Worm (Caenorhabditis elegans) whole organism, L3 larva: ENCODE results near the gene F08D12.12.

Experiments used
- aly-2 ChIP-seq: fragments of 150-350 bp; optimal IDR thresholded peaks from 2 replicates; lab custom pipeline; 2014; ENCODE audit warnings: missing biosample characterization, missing genetic modification characterization
- ama-1 ChIP-seq: fragments of 150-350 bp; optimal IDR thresholded peaks from 2 replicates; lab custom pipeline; 2018
- ceh-16 ChIP-seq: sonication (generic microtip); optimal IDR thresholded peaks from 2 replicates; lab custom pipeline; 2017; ENCODE audit warnings: missing biosample characterization, missing genetic modification characterization
- ceh-28 ChIP-seq: fragments of 150-350 bp; optimal IDR thresholded peaks from 2 replicates; lab custom pipeline; 2014; ENCODE audit warnings: missing biosample characterization, missing genetic modification reagents, missing genetic modification characterization
- ceh-82 ChIP-seq: fragments of 150-350 bp; optimal IDR thresholded peaks from 2 replicates; lab custom pipeline; 2014; ENCODE audit warnings: missing biosample characterization, missing genetic modification characterization
- ceh-9 ChIP-seq: sonication (generic microtip); optimal IDR thresholded peaks from 2 replicates; lab custom pipeline; 2018; ENCODE audit warnings: missing biosample characterization, missing genetic modification characterization
- daf-12 ChIP-seq: fragments of 150-350 bp; optimal IDR thresholded peaks from 2 replicates; lab custom pipeline; 2014; ENCODE audit warnings: missing biosample characterization, missing genetic modification reagents, missing genetic modification characterization
- egl-27 ChIP-seq: sonication (generic microtip); optimal IDR thresholded peaks from 4 replicates; lab custom pipeline; 2017; ENCODE audit warnings: missing biosample characterization, missing genetic modification reagents, missing genetic modification characterization
- egl-5 ChIP-seq: fragments of 150-350 bp; optimal IDR thresholded peaks from 2 replicates; lab custom pipeline; 2017; ENCODE audit warnings: missing biosample characterization, missing genetic modification reagents, missing genetic modification characterization, inconsistent platforms
- elt-2 ChIP-seq: sonication (generic microtip); optimal IDR thresholded peaks from 2 replicates; lab custom pipeline; 2016; ENCODE audit warnings: missing genetic modification reagents, mild to moderate bottlenecking, missing genetic modification characterization, missing compliant biosample characterization
- eor-1 ChIP-seq, 2 experiments: fragments of 150-350 bp; optimal IDR thresholded peaks; 2 replicates each; lab custom pipeline; 2014 to 2018; ENCODE audit warnings: missing biosample characterization in 2 of 2, missing genetic modification characterization in 2 of 2
- fkh-10 ChIP-seq: sonication (generic microtip); optimal IDR thresholded peaks from 2 replicates; lab custom pipeline; 2017; ENCODE audit warnings: missing biosample characterization, missing genetic modification reagents, missing genetic modification characterization
- fos-1 ChIP-seq: fragments of 150-350 bp; optimal IDR thresholded peaks from 2 replicates; lab custom pipeline; 2014; ENCODE audit warnings: missing biosample characterization, missing genetic modification characterization
- jun-1 ChIP-seq: fragments of 150-350 bp; optimal IDR thresholded peaks from 2 replicates; lab custom pipeline; 2014; ENCODE audit warnings: missing biosample characterization, missing genetic modification reagents, missing genetic modification characterization
- lin-15B ChIP-seq: fragments of 150-350 bp; optimal IDR thresholded peaks from 2 replicates; lab custom pipeline; 2014; ENCODE audit warnings: missing biosample characterization, missing genetic modification characterization
- lsy-12 ChIP-seq: sonication (generic microtip); optimal IDR thresholded peaks from 2 replicates; lab custom pipeline; 2016; ENCODE audit warnings: mild to moderate bottlenecking, missing genetic modification characterization, missing compliant biosample characterization
- nfya-1 ChIP-seq: sonication (generic microtip); optimal IDR thresholded peaks from 2 replicates; lab custom pipeline; 2017; ENCODE audit warnings: missing genetic modification characterization, mild to moderate bottlenecking, missing compliant biosample characterization, antibody characterized with exemption, moderate library complexity; ENCODE audit not compliant: insufficient read depth
- nhr-11 ChIP-seq: fragments of 150-350 bp; optimal IDR thresholded peaks from 2 replicates; lab custom pipeline; 2014; ENCODE audit warnings: missing biosample characterization, missing genetic modification characterization
- nhr-12 ChIP-seq: fragments of 150-350 bp; optimal IDR thresholded peaks from 2 replicates; lab custom pipeline; 2014; ENCODE audit warnings: missing biosample characterization, missing genetic modification characterization
- nhr-23 ChIP-seq: fragments of 150-350 bp; optimal IDR thresholded peaks from 2 replicates; lab custom pipeline; 2014; ENCODE audit warnings: missing biosample characterization, missing genetic modification reagents, missing genetic modification characterization
- nhr-237 ChIP-seq: fragments of 150-350 bp; optimal IDR thresholded peaks from 2 replicates; lab custom pipeline; 2014; ENCODE audit warnings: missing biosample characterization, missing genetic modification characterization
- nhr-25 ChIP-seq: sonication (generic microtip); optimal IDR thresholded peaks from 2 replicates; lab custom pipeline; 2017; ENCODE audit warnings: missing biosample characterization, missing genetic modification characterization
- nhr-28 ChIP-seq: fragments of 150-350 bp; optimal IDR thresholded peaks from 2 replicates; lab custom pipeline; 2014; ENCODE audit warnings: missing biosample characterization, missing genetic modification characterization
- nhr-43 ChIP-seq: sonication (generic microtip); optimal IDR thresholded peaks from 2 replicates; lab custom pipeline; 2016; ENCODE audit warnings: mild to moderate bottlenecking, missing genetic modification characterization, missing compliant biosample characterization; ENCODE audit not compliant: poor library complexity, severe bottlenecking
- nhr-67 ChIP-seq: fragments of 150-350 bp; optimal IDR thresholded peaks from 2 replicates; lab custom pipeline; 2014; ENCODE audit warnings: missing biosample characterization, missing genetic modification characterization
- nhr-76 ChIP-seq: fragments of 150-350 bp; sonication (generic microtip); optimal IDR thresholded peaks from 5 replicates; lab custom pipeline; 2014; ENCODE audit warnings: missing biosample characterization, missing genetic modification characterization
- nhr-77 ChIP-seq: fragments of 150-350 bp; optimal IDR thresholded peaks from 2 replicates; lab custom pipeline; 2014; ENCODE audit warnings: missing biosample characterization, missing genetic modification characterization
- pha-4 ChIP-seq: fragments of 150-350 bp; optimal IDR thresholded peaks from 2 replicates; lab custom pipeline; 2014; ENCODE audit warnings: missing biosample characterization, missing genetic modification reagents, missing genetic modification characterization
- pqm-1 ChIP-seq: fragments of 150-350 bp; optimal IDR thresholded peaks from 2 replicates; lab custom pipeline; 2017; ENCODE audit warnings: missing biosample characterization, missing genetic modification characterization, inconsistent platforms
- skn-1 ChIP-seq: fragments of 150-350 bp; optimal IDR thresholded peaks from 2 replicates; lab custom pipeline; 2014; ENCODE audit warnings: missing biosample characterization, missing genetic modification characterization
- snpc-4 ChIP-seq: fragments of 150-350 bp; optimal IDR thresholded peaks from 2 replicates; lab custom pipeline; 2014; ENCODE audit warnings: missing biosample characterization, missing genetic modification characterization
- tbx-2 ChIP-seq: sonication (generic microtip); optimal IDR thresholded peaks from 2 replicates; lab custom pipeline; 2016; ENCODE audit warnings: mild to moderate bottlenecking, missing genetic modification characterization, missing compliant biosample characterization
- unc-39 ChIP-seq: sonication (generic microtip); optimal IDR thresholded peaks from 4 replicates; lab custom pipeline; 2017; ENCODE audit warnings: missing biosample characterization, missing genetic modification characterization
- unc-62 ChIP-seq: fragments of 150-350 bp; sonication (generic microtip); optimal IDR thresholded peaks from 4 replicates; lab custom pipeline; 2014; ENCODE audit warnings: missing biosample characterization, missing genetic modification reagents, missing genetic modification characterization
- zag-1 ChIP-seq: fragments of 150-350 bp; optimal IDR thresholded peaks from 2 replicates; lab custom pipeline; 2014; ENCODE audit warnings: missing biosample characterization, missing genetic modification characterization
- ztf-11 ChIP-seq: fragments of 150-350 bp; optimal IDR thresholded peaks from 2 replicates; lab custom pipeline; 2014; ENCODE audit warnings: missing biosample characterization, missing genetic modification characterization
- ztf-4 ChIP-seq: fragments of 150-350 bp; optimal IDR thresholded peaks from 2 replicates; lab custom pipeline; 2014; ENCODE audit warnings: missing biosample characterization, missing genetic modification characterization

The F08D12.12 gene

ce11 chrII:2783380-2783779 lies 3.5 kb downstream of the F08D12.12 start:
- no peak for TF ChIP-seq unc-39 (tag; lab: Kevin White, UChicago)
- TF ChIP-seq ceh-16 (tag; lab: Kevin White, UChicago): no peak
- no peak for TF ChIP-seq skn-1 (tag; lab: Kevin White, UChicago)
- no peak for TF ChIP-seq lsy-12
- TF ChIP-seq lin-15B (tag; lab: Kevin White, UChicago): no peak
- no peak for TF ChIP-seq ama-1 (lab: Kevin White, UChicago)
- TF ChIP-seq ztf-4 (tag; lab: Kevin White, UChicago): no peak
- TF ChIP-seq nhr-25 (tag; lab: Kevin White, UChicago): no peak
- no peak for TF ChIP-seq pqm-1
- no peak for TF ChIP-seq nhr-77 (tag; lab: Kevin White, UChicago)
- no peak for TF ChIP-seq nhr-23 (tag; lab: Kevin White, UChicago)
- TF ChIP-seq jun-1: no peak

ce11 chrII:2781355-2781754 lies 5.5 kb downstream of the F08D12.12 start, which contains the start of gene F08D12.2:
Gene F08D12.2 (plus strand): TSS chrII:2781655.
- no peak for TF ChIP-seq pha-4

ce11 chrII:2780804-2781203 lies 6.1 kb downstream of the F08D12.12 start:
- TF ChIP-seq eor-1 (tag; optimal IDR thresholded peaks at IDR 0.05; lab: Kevin White, UChicago) (no peak), egl-27 (tag; lab: Kevin White, UChicago) (no peak), ceh-28 (tag; lab: Kevin White, UChicago) (no peak), pha-4 (no peak), fos-1 (no peak), pqm-1 (no peak), aly-2 (no peak), ceh-16 (tag; lab: Kevin White, UChicago) (no peak), nhr-28 (tag; lab: Kevin White, UChicago) (no peak), skn-1 (tag; lab: Kevin White, UChicago) (no peak), nhr-76 (no peak), jun-1 (no peak), nhr-237 (tag; lab: Kevin White, UChicago) (no peak), egl-5 (tag; lab: Kevin White, UChicago) (no peak), nhr-43 (tag; lab: Kevin White, UChicago) (no peak), daf-12 (tag; lab: Kevin White, UChicago) (no peak), fkh-10 (GFP tag; lab: Kevin White, UChicago) (no peak), unc-62 (GFP tag; lab: Kevin White, UChicago) (no peak), snpc-4 (tag; lab: Kevin White, UChicago) (no peak), nfya-1 (tag; lab: Kevin White, UChicago) (no peak)

- TF ChIP-seq nhr-28 (tag; lab: Kevin White, UChicago) (no peak), nhr-23 (tag; lab: Kevin White, UChicago) (no peak), snpc-4 (tag; lab: Kevin White, UChicago) (no peak), elt-2 (tag; lab: Kevin White, UChicago) (no peak), nhr-11 (tag; lab: Kevin White, UChicago) (no peak), ceh-82 (tag; lab: Kevin White, UChicago) (no peak), egl-27 (tag; lab: Kevin White, UChicago) (no peak), lsy-12 (no peak), aly-2 (no peak), unc-39 (tag; lab: Kevin White, UChicago) (no peak)
Measured at ce11 chrII:2779253-2779652, 7.6 kb downstream of the F08D12.12 start, which contains the start of gene F08D12.3. Gene F08D12.3 (plus strand): TSS chrII:2779553.

- TF ChIP-seq tbx-2: no peak
- TF ChIP-seq fkh-10 (GFP tag; lab: Kevin White, UChicago): no peak
- TF ChIP-seq nhr-76: no peak
- no peak for TF ChIP-seq nhr-67 (tag; lab: Kevin White, UChicago)
- TF ChIP-seq zag-1 (tag; lab: Kevin White, UChicago): no peak
- no peak for TF ChIP-seq nhr-12 (tag; lab: Kevin White, UChicago)
- no peak for TF ChIP-seq ztf-11
- no peak for TF ChIP-seq ztf-4 (tag; lab: Kevin White, UChicago)
- no peak for TF ChIP-seq egl-5 (tag; lab: Kevin White, UChicago)
- TF ChIP-seq daf-12 (tag; lab: Kevin White, UChicago): no peak
- TF ChIP-seq nhr-11 (tag; lab: Kevin White, UChicago): no peak
- TF ChIP-seq snpc-4 (tag; lab: Kevin White, UChicago): no peak
- no peak for TF ChIP-seq ceh-9 (tag; lab: Kevin White, UChicago)
- no peak for TF ChIP-seq ceh-82 (tag; lab: Kevin White, UChicago)
- no peak for TF ChIP-seq lsy-12
- TF ChIP-seq nhr-77 (tag; lab: Kevin White, UChicago): no peak
- no peak for TF ChIP-seq eor-1 (tag; optimal IDR thresholded peaks at IDR 0.05; lab: Kevin White, UChicago)
- no peak for TF ChIP-seq skn-1 (tag; lab: Kevin White, UChicago)
Measured at ce11 chrII:2777846-2778245, 9.0 kb downstream of the F08D12.12 start, which contains the start of gene F08D12.4. Gene F08D12.4 (plus strand): TSS chrII:2778146.
